Worm (Caenorhabditis elegans) whole organism, mixed stage, embryonic: ENCODE data around the gene nhr-211.

ENCODE experiments used
- M03D4.4 ChIP-seq: sonication (generic microtip); optimal IDR thresholded peaks from 2 replicates; lab custom pipeline; 2017; ENCODE audit warnings: mild to moderate bottlenecking, missing genetic modification characterization, missing compliant biosample characterization
- bed-3 ChIP-seq: fragments of 200-800 bp; sonication (Bioruptor generic); optimal IDR thresholded peaks from 3 replicates; lab custom pipeline; 2018; ENCODE audit warnings: mild to moderate bottlenecking, missing genetic modification characterization, moderate library complexity, missing compliant biosample characterization
- blmp-1 ChIP-seq: fragments of 150-350 bp; optimal IDR thresholded peaks from 2 replicates; lab custom pipeline; 2014; ENCODE audit warnings: missing biosample characterization, missing genetic modification characterization
- ceh-39 ChIP-seq: fragments of 150-350 bp; optimal IDR thresholded peaks from 2 replicates; lab custom pipeline; 2014; ENCODE audit warnings: missing biosample characterization, missing genetic modification characterization
- ceh-43 ChIP-seq: fragments of 200-800 bp; sonication (Bioruptor generic); optimal IDR thresholded peaks from 2 replicates; lab custom pipeline; 2018; ENCODE audit warnings: mild to moderate bottlenecking, missing genetic modification characterization, moderate library complexity, missing compliant biosample characterization
- ceh-83 ChIP-seq: fragments of 200-800 bp; sonication (Bioruptor generic); optimal IDR thresholded peaks from 2 replicates; lab custom pipeline; 2018; ENCODE audit warnings: mild to moderate bottlenecking, missing genetic modification characterization, missing compliant biosample characterization
- ces-1 ChIP-seq: fragments of 150-350 bp; optimal IDR thresholded peaks from 2 replicates; lab custom pipeline; 2014; ENCODE audit warnings: missing biosample characterization, missing genetic modification reagents, missing genetic modification characterization
- cnd-1 ChIP-seq: fragments of 200-800 bp; sonication (Bioruptor generic); optimal IDR thresholded peaks from 2 replicates; lab custom pipeline; 2018; ENCODE audit warnings: mild to moderate bottlenecking, missing genetic modification characterization, missing compliant biosample characterization
- drap-1 ChIP-seq: fragments of 200-800 bp; sonication (Bioruptor generic); optimal IDR thresholded peaks from 3 replicates; lab custom pipeline; 2018; ENCODE audit warnings: mild to moderate bottlenecking, missing genetic modification characterization, missing compliant biosample characterization
- elt-1 ChIP-seq: sonication (generic microtip); optimal IDR thresholded peaks from 2 replicates; lab custom pipeline; 2017; ENCODE audit warnings: missing genetic modification characterization, mild to moderate bottlenecking, missing compliant biosample characterization, antibody characterized with exemption, moderate library complexity, borderline replicate concordance; ENCODE audit not compliant: insufficient read depth
- elt-3 ChIP-seq: fragments of 150-350 bp; optimal IDR thresholded peaks from 2 replicates; lab custom pipeline; 2014; ENCODE audit warnings: missing biosample characterization, missing genetic modification characterization
- flh-1 ChIP-seq: fragments of 200-800 bp; sonication (Bioruptor generic); optimal IDR thresholded peaks from 2 replicates; lab custom pipeline; 2018; ENCODE audit warnings: mild to moderate bottlenecking, missing genetic modification characterization, moderate library complexity, missing compliant biosample characterization
- ham-2 ChIP-seq: fragments of 200-800 bp; sonication (Bioruptor generic); optimal IDR thresholded peaks from 2 replicates; lab custom pipeline; 2018; ENCODE audit warnings: mild to moderate bottlenecking, missing genetic modification characterization, missing compliant biosample characterization
- hlh-1 ChIP-seq: fragments of 150-350 bp; optimal IDR thresholded peaks from 2 replicates; lab custom pipeline; 2014; ENCODE audit warnings: missing biosample characterization, missing genetic modification reagents, missing genetic modification characterization
- lin-32 ChIP-seq: fragments of 200-800 bp; sonication (Bioruptor generic); optimal IDR thresholded peaks from 2 replicates; lab custom pipeline; 2018; ENCODE audit warnings: mild to moderate bottlenecking, missing genetic modification characterization, missing compliant biosample characterization
- lsy-2 ChIP-seq: fragments of 150-350 bp; optimal IDR thresholded peaks from 2 replicates; lab custom pipeline; 2014; ENCODE audit warnings: missing biosample characterization, missing genetic modification characterization
- mep-1 ChIP-seq: fragments of 150-350 bp; optimal IDR thresholded peaks from 2 replicates; lab custom pipeline; 2017; ENCODE audit warnings: missing biosample characterization, missing genetic modification reagents, missing genetic modification characterization, inconsistent platforms
- mls-2 ChIP-seq: sonication (generic microtip); optimal IDR thresholded peaks from 2 replicates; lab custom pipeline; 2016; ENCODE audit warnings: mild to moderate bottlenecking, missing genetic modification characterization, moderate library complexity, missing compliant biosample characterization
- nhr-12 ChIP-seq: fragments of 150-350 bp; optimal IDR thresholded peaks from 2 replicates; lab custom pipeline; 2014; ENCODE audit warnings: missing biosample characterization, missing genetic modification characterization
- nhr-2 ChIP-seq: fragments of 150-350 bp; optimal IDR thresholded peaks from 2 replicates; lab custom pipeline; 2014; ENCODE audit warnings: missing biosample characterization, missing genetic modification characterization
- nhr-237 ChIP-seq: fragments of 150-350 bp; optimal IDR thresholded peaks from 2 replicates; lab custom pipeline; 2014; ENCODE audit warnings: missing biosample characterization, missing genetic modification characterization
- nhr-28 ChIP-seq: fragments of 150-350 bp; optimal IDR thresholded peaks from 2 replicates; lab custom pipeline; 2014; ENCODE audit warnings: missing biosample characterization, missing genetic modification characterization
- pha-4 ChIP-seq: fragments of 150-350 bp; optimal IDR thresholded peaks from 2 replicates; lab custom pipeline; 2018; ENCODE audit warnings: missing biosample characterization, missing genetic modification reagents, missing genetic modification characterization
- sem-2 ChIP-seq: fragments of 200-800 bp; sonication (Bioruptor generic); optimal IDR thresholded peaks from 2 replicates; lab custom pipeline; 2018; ENCODE audit warnings: mild to moderate bottlenecking, missing genetic modification characterization, missing compliant biosample characterization
- snpc-4 ChIP-seq: fragments of 150-350 bp; optimal IDR thresholded peaks from 2 replicates; lab custom pipeline; 2014; ENCODE audit warnings: missing biosample characterization, missing genetic modification characterization
- tbx-8 ChIP-seq: fragments of 200-800 bp; sonication (Bioruptor generic); optimal IDR thresholded peaks from 2 replicates; lab custom pipeline; 2018; ENCODE audit warnings: mild to moderate bottlenecking, missing genetic modification characterization, moderate library complexity, missing compliant biosample characterization
- unc-120 ChIP-seq: sonication (generic microtip); optimal IDR thresholded peaks from 2 replicates; lab custom pipeline; 2017; ENCODE audit warnings: missing genetic modification characterization, missing compliant biosample characterization; ENCODE audit not compliant: poor library complexity, severe bottlenecking
- unc-39 ChIP-seq: fragments of 150-350 bp; optimal IDR thresholded peaks from 2 replicates; lab custom pipeline; 2014; ENCODE audit warnings: missing biosample characterization, missing genetic modification characterization
- zip-8 ChIP-seq: fragments of 150-350 bp; optimal IDR thresholded peaks from 2 replicates; lab custom pipeline; 2014; ENCODE audit warnings: missing biosample characterization, missing genetic modification characterization
- ztf-11 ChIP-seq: fragments of 150-350 bp; optimal IDR thresholded peaks from 2 replicates; lab custom pipeline; 2014; ENCODE audit warnings: missing biosample characterization, missing genetic modification characterization

Gene nhr-211

ce11 chrV:457839-458238, 28.9 kb upstream of the nhr-211 start:
- TF ChIP-seq snpc-4: no peak
- TF ChIP-seq tbx-8: no peak
- no peak for TF ChIP-seq nhr-237 (tag; lab: Kevin White, UChicago)
- TF ChIP-seq ceh-43 (GFP tag; lab: Kevin White, UChicago): no peak
- TF ChIP-seq ces-1 (GFP tag; lab: Kevin White, UChicago): no peak
- no peak for TF ChIP-seq nhr-2 (tag; lab: Kevin White, UChicago)
- TF ChIP-seq ham-2 (GFP tag; lab: Kevin White, UChicago): no peak
- no peak for TF ChIP-seq nhr-28
- no peak for TF ChIP-seq elt-3 (tag; lab: Kevin White, UChicago)
- TF ChIP-seq elt-1 (tag; lab: Kevin White, UChicago): no peak
- no peak for TF ChIP-seq hlh-1 (tag; lab: Kevin White, UChicago)
- TF ChIP-seq pha-4 (tag; lab: Kevin White, UChicago): no peak
- TF ChIP-seq unc-120 (tag; lab: Kevin White, UChicago): no peak
- TF ChIP-seq lsy-2 (tag; lab: Kevin White, UChicago): no peak

ce11 chrV:459464-459863, 27.3 kb upstream of the nhr-211 start, which contains the start of gene nhr-203:
Gene nhr-203 (plus strand): TSS chrV:459795.
- no peak for TF ChIP-seq blmp-1

- TF ChIP-seq zip-8: no peak
- TF ChIP-seq elt-3 (tag; lab: Kevin White, UChicago): no peak
- no peak for TF ChIP-seq nhr-237 (tag; lab: Kevin White, UChicago)
- TF ChIP-seq, all 35 proteins: peak for 0
Observed at ce11 chrV:462263-462662, 24.5 kb upstream of the nhr-211 start, which contains the start of gene nhr-202. Gene nhr-202 (plus strand): TSS chrV:462588.

- no peak for TF ChIP-seq ceh-43 (GFP tag; lab: Kevin White, UChicago)
- no peak for TF ChIP-seq nhr-2 (tag; lab: Kevin White, UChicago)
- no peak for TF ChIP-seq ceh-83 (GFP tag; lab: Kevin White, UChicago)
- TF ChIP-seq lin-32 (GFP tag; lab: Kevin White, UChicago): no peak
- TF ChIP-seq mep-1 (tag; lab: Kevin White, UChicago): no peak
- no peak for TF ChIP-seq cnd-1 (tag; lab: Kevin White, UChicago)
- no peak for TF ChIP-seq flh-1 (GFP tag; lab: Kevin White, UChicago)
- no peak for TF ChIP-seq mls-2
- no peak for TF ChIP-seq nhr-237 (tag; lab: Kevin White, UChicago)
- TF ChIP-seq snpc-4: no peak
- no peak for TF ChIP-seq pha-4 (tag; lab: Kevin White, UChicago)
- no peak for TF ChIP-seq sem-2
- no peak for TF ChIP-seq ces-1 (GFP tag; lab: Kevin White, UChicago)
- no peak for TF ChIP-seq elt-3 (tag; lab: Kevin White, UChicago)
- no peak for TF ChIP-seq nhr-28
Observed at ce11 chrV:464800-465199, 22.0 kb upstream of the nhr-211 start, which contains the start of gene nhr-201. Gene nhr-201 (plus strand): TSS chrV:464828.

ce11 chrV:465355-465754, 21.4 kb upstream of the nhr-211 start:
- no peak for TF ChIP-seq nhr-237 (tag; lab: Kevin White, UChicago)

- no peak for TF ChIP-seq drap-1 (GFP tag; lab: Kevin White, UChicago)
- no peak for TF ChIP-seq elt-3 (tag; lab: Kevin White, UChicago)
- no peak for TF ChIP-seq unc-39 (tag; lab: Kevin White, UChicago)
- TF ChIP-seq ces-1 (GFP tag; lab: Kevin White, UChicago): no peak
- TF ChIP-seq ceh-39: no peak
- no peak for TF ChIP-seq nhr-12 (tag; lab: Kevin White, UChicago)
- TF ChIP-seq pha-4 (tag; lab: Kevin White, UChicago): no peak
- TF ChIP-seq bed-3 (GFP tag; lab: Kevin White, UChicago): no peak
- no peak for TF ChIP-seq nhr-237 (tag; lab: Kevin White, UChicago)
- no peak for TF ChIP-seq ceh-43 (GFP tag; lab: Kevin White, UChicago)
- no peak for TF ChIP-seq unc-120 (tag; lab: Kevin White, UChicago)
- TF ChIP-seq ham-2 (GFP tag; lab: Kevin White, UChicago): no peak
- TF ChIP-seq M03D4.4: no peak
- TF ChIP-seq ztf-11 (tag; lab: Kevin White, UChicago): no peak
- TF ChIP-seq elt-1 (tag; lab: Kevin White, UChicago): no peak
Observed at ce11 chrV:467507-467906, 19.3 kb upstream of the nhr-211 start.
